Worm (Caenorhabditis elegans) whole organism, young adult: ENCODE measurements around the gene mes-4.

Source experiments
- B0035.1 ChIP-seq: sonication (generic microtip); optimal IDR thresholded peaks from 2 replicates; lab custom pipeline; 2016; ENCODE audit warnings: missing genetic modification characterization, mild to moderate bottlenecking, missing compliant biosample characterization, missing genotype, missing genetic modification reagents
- C06A6.2 ChIP-seq: fragments of 200-800 bp; sonication (Bioruptor generic); conservative IDR thresholded peaks from 2 replicates; pipeline ENCODE4 v1.3.6; 2022; ENCODE audit warnings: missing genetic modification characterization, missing compliant biosample characterization
- F49E8.2 ChIP-seq: sonication (generic microtip); optimal IDR thresholded peaks from 3 replicates; lab custom pipeline; 2017; ENCODE audit warnings: missing genetic modification characterization, mild to moderate bottlenecking, missing compliant biosample characterization, antibody characterized with exemption, moderate library complexity; ENCODE audit not compliant: insufficient read depth
- bed-2 ChIP-seq: fragments of 200-800 bp; sonication (Bioruptor generic); IDR thresholded peaks from 2 replicates; pipeline ENCODE4 v1.3.6; 2022; ENCODE audit warnings: missing genetic modification reagents, missing genetic modification characterization, missing compliant biosample characterization
- ceh-27 ChIP-seq: fragments of 200-800 bp; sonication (Bioruptor generic); optimal IDR thresholded peaks from 2 replicates; lab custom pipeline; 2018; ENCODE audit warnings: mild to moderate bottlenecking, missing genetic modification characterization, moderate library complexity, missing compliant biosample characterization
- dpl-1 ChIP-seq: fragments of 150-350 bp; optimal IDR thresholded peaks from 2 replicates; lab custom pipeline; 2014; ENCODE audit warnings: missing biosample characterization, missing genetic modification reagents, missing genetic modification characterization
- lin-35 ChIP-seq, 3 experiments: fragments of 150-350 bp in 2 of 3; sonication (generic microtip) in 1 of 3; optimal IDR thresholded peaks; 2 replicates each; lab custom pipeline; 2014 to 2018; ENCODE audit warnings: missing biosample characterization in 3 of 3, missing genetic modification characterization in 3 of 3, missing genetic modification reagents in 3 of 3
- madf-8 ChIP-seq: fragments of 200-800 bp; sonication (Bioruptor generic); conservative IDR thresholded peaks from 2 replicates; pipeline ENCODE4 v1.3.6; 2022; ENCODE audit warnings: missing genetic modification reagents, missing genetic modification characterization, missing compliant biosample characterization
- rcor-1 ChIP-seq: fragments of 200-800 bp; sonication (Bioruptor generic); IDR thresholded peaks from 2 replicates; pipeline ENCODE4 v1.3.6; 2022; ENCODE audit warnings: missing genetic modification reagents, missing genetic modification characterization, missing compliant biosample characterization
- repo-1 ChIP-seq: sonication (generic microtip); optimal IDR thresholded peaks from 2 replicates; lab custom pipeline; 2017; ENCODE audit warnings: mild to moderate bottlenecking, missing genetic modification characterization, missing compliant biosample characterization
- tbp1 ChIP-seq: fragments of 200-800 bp; sonication (Bioruptor generic); optimal IDR thresholded peaks from 2 replicates; lab custom pipeline; 2018; ENCODE audit warnings: mild to moderate bottlenecking, missing genetic modification characterization, missing compliant biosample characterization
- unc-130 ChIP-seq: sonication (generic microtip); optimal IDR thresholded peaks from 2 replicates; lab custom pipeline; 2016; ENCODE audit warnings: missing genetic modification reagents, missing genetic modification characterization, missing compliant biosample characterization

ce11 chrV:13457858-13458257, 20.5 kb upstream of the mes-4 start, which contains the start of gene F25H9.2:
- TF ChIP-seq lin-35 (GFP tag; optimal IDR thresholded peaks at IDR 0.05; lab: Kevin White, UChicago) (no peak), dpl-1 (GFP tag; lab: Kevin White, UChicago) (no peak), repo-1 (tag; lab: Kevin White, UChicago) (no peak), tbp1 (GFP tag; lab: Kevin White, UChicago) (no peak), B0035.1 (tag; lab: Kevin White, UChicago) (no peak), ceh-27 (GFP tag; lab: Kevin White, UChicago) (no peak), madf-8 (no peak), unc-130 (no peak), F49E8.2 (tag; lab: Kevin White, UChicago) (no peak), C06A6.2 (GFP tag; lab: Robert Waterston, UW) (no peak), bed-2 (GFP tag; lab: Robert Waterston, UW) (no peak), rcor-1 (GFP tag; lab: Robert Waterston, UW) (no peak)
